Worm (Caenorhabditis elegans): Measurements from ENCODE around the gene ire-1.

The ire-1 gene

ce11 chrII:8138015-8138546 is 13.4 kb upstream of the ire-1 start, which contains the start of gene cdc-48.2 (continued):
- peak in 1 of 2 experiments; percentile 62 for TF ChIP-seq lsy-2 (tag; optimal IDR thresholded peaks at IDR 0.05)
- TF ChIP-seq dpl-1 (GFP tag; optimal IDR thresholded peaks at IDR 0.05): no peak
- TF ChIP-seq madf-5 (GFP tag; IDR thresholded peaks at IDR 0.05): no peak
- no peak for TF ChIP-seq nhr-42 (GFP tag; IDR thresholded peaks at IDR 0.05)
- no peak for TF ChIP-seq R02D3.7 (tag; optimal IDR thresholded peaks at IDR 0.05)

ce11 chrII:8137379-8137778 is 12.7 kb upstream of the ire-1 start:
- no peak for TF ChIP-seq nhr-11 (tag; optimal IDR thresholded peaks at IDR 0.05)
- peak; percentile 41 for TF ChIP-seq aha-1 (tag)
- TF ChIP-seq F26F4.8 (GFP tag; conservative IDR thresholded peaks at IDR 0.05): no peak
- TF ChIP-seq mes-2 (tag; optimal IDR thresholded peaks at IDR 0.05; ENCODE audit: poor library complexity, severe bottlenecking): peak; percentile 43
- TF ChIP-seq lsy-2 (tag; optimal IDR thresholded peaks at IDR 0.05): peak in 1 of 2 experiments; percentile 59
- TF ChIP-seq vab-7 (GFP tag; IDR thresholded peaks at IDR 0.05): no peak
- no peak for TF ChIP-seq duxl-1 (tag; optimal IDR thresholded peaks at IDR 0.05; ENCODE audit: poor library complexity)
- TF ChIP-seq mep-1 (tag; optimal IDR thresholded peaks at IDR 0.05): peak; percentile 30
- TF ChIP-seq dpl-1 (GFP tag; optimal IDR thresholded peaks at IDR 0.05): peak; percentile 41
- peak in 1 of 2 experiments; percentile 67 for TF ChIP-seq hif-1 (tag; optimal IDR thresholded peaks at IDR 0.05)
- TF ChIP-seq zip-2 (tag; optimal IDR thresholded peaks at IDR 0.05): no peak
- TF ChIP-seq unc-130 (GFP tag; optimal IDR thresholded peaks at IDR 0.05): peak; percentile 32
- TF ChIP-seq lin-38 (GFP tag; IDR thresholded peaks at IDR 0.05): peak; percentile 74
- TF ChIP-seq pha-4 (GFP tag; IDR thresholded peaks at IDR 0.05): no peak
- TF ChIP-seq pha-4 (tag; optimal IDR thresholded peaks at IDR 0.05): no peak
- TF ChIP-seq pqm-1 (tag; optimal IDR thresholded peaks at IDR 0.05): no peak
- TF ChIP-seq snpc-4 (tag; optimal IDR thresholded peaks at IDR 0.05): no peak
- TF ChIP-seq hmg-1.1 (GFP tag; IDR thresholded peaks at IDR 0.05): peak; percentile 44; the same call in 1 of the 2 replicates
- no peak for TF ChIP-seq aly-2 (tag; optimal IDR thresholded peaks at IDR 0.05)

- peak; percentile 10; the same call in 1 of the 2 replicates for TF ChIP-seq lin-38 (GFP tag; IDR thresholded peaks at IDR 0.05)
- no peak for TF ChIP-seq set-16 (GFP tag; IDR thresholded peaks at IDR 0.05)
- TF ChIP-seq egl-27 (tag; optimal IDR thresholded peaks at IDR 0.05): no peak
- TF ChIP-seq lin-13 (GFP tag; optimal IDR thresholded peaks at IDR 0.05): no peak
- TF ChIP-seq nhr-41 (GFP tag; IDR thresholded peaks at IDR 0.05): no peak
- TF ChIP-seq Y5F2A.4 (GFP tag; optimal IDR thresholded peaks at IDR 0.05): no peak
- TF ChIP-seq ctbp-1 (GFP tag; IDR thresholded peaks at IDR 0.05): no peak
- TF ChIP-seq daf-16 (GFP tag; optimal IDR thresholded peaks at IDR 0.05): no peak
- TF ChIP-seq daf-16 (tag; optimal IDR thresholded peaks at IDR 0.05): peak; percentile 54
- peak; percentile 8 for TF ChIP-seq mes-2 (tag; optimal IDR thresholded peaks at IDR 0.05; ENCODE audit: poor library complexity, severe bottlenecking)
- no peak for TF ChIP-seq egl-43 (GFP tag; IDR thresholded peaks at IDR 0.05)
- TF ChIP-seq dve-1 (tag; optimal IDR thresholded peaks at IDR 0.05; ENCODE audit: insufficient read depth): no peak
- TF ChIP-seq rbr-2 (tag; optimal IDR thresholded peaks at IDR 0.05): no peak
- TF ChIP-seq nhr-11 (tag; optimal IDR thresholded peaks at IDR 0.05): no peak
- TF ChIP-seq T26A8.4 (GFP tag; IDR thresholded peaks at IDR 0.05): no peak
Observed at ce11 chrII:8136818-8137217, 12.1 kb upstream of the ire-1 start, which contains the start of gene ctns-1. Gene ctns-1, minus strand, starts transcription at chrII:8136918.

DNA sequence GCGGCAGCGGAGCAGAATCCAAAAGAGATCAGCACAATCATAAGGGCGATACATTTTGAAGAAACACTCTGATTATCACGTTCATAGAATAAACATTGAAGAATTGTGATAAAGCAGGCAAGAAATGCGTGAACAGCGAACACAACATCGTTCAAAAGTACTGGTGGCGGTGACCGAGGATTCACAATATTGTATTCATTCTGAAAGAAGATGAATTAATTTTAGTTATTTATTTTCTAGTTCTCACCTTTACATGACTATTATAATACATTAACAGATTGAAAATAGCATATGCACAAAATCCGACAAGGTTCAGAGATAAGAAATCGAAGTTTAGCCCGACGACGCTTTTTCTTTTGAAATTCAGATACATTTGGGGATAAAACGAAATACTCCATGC is 11.2 kb upstream of the ire-1 start:
- TF ChIP-seq unc-62 (GFP tag; optimal IDR thresholded peaks at IDR 0.05 in 1 of 2) (peak in 1 of 2 experiments; percentile 94), unc-62 (tag; optimal IDR thresholded peaks at IDR 0.05) (no peak), lin-1 (GFP tag; IDR thresholded peaks at IDR 0.05) (no peak), pqm-1 (tag; optimal IDR thresholded peaks at IDR 0.05) (no peak), daf-12 (tag; optimal IDR thresholded peaks at IDR 0.05) (no peak), aha-1 (tag) (no peak), zip-2 (tag; optimal IDR thresholded peaks at IDR 0.05) (no peak), hmg-1.1 (GFP tag; IDR thresholded peaks at IDR 0.05) (no peak), mdl-1 (tag; optimal IDR thresholded peaks at IDR 0.05) (no peak)
